Fruit fly (Drosophila melanogaster) whole organism, embryonic: ENCODE data around the gene DAAM.

Experiments
- Adf1 ChIP-seq: fragments of 200-800 bp; sonication (Bioruptor generic); IDR thresholded peaks from 2 replicates; pipeline ENCODE4 v1.3.6; 2022; ENCODE audit warnings: missing biosample characterization, missing genetic modification characterization
- Atf3 ChIP-seq: fragments of 200-800 bp; sonication (Bioruptor generic); optimal IDR thresholded peaks from 3 replicates; lab custom pipeline; 2016; ENCODE audit warnings: missing biosample characterization, missing genetic modification characterization
- CG10979 ChIP-seq: fragments of 200-800 bp; sonication (Bioruptor generic); optimal IDR thresholded peaks from 2 replicates; lab custom pipeline; 2018; ENCODE audit warnings: missing biosample characterization, mild to moderate bottlenecking, missing genetic modification characterization, moderate library complexity
- CG12071 ChIP-seq: fragments of 200-800 bp; sonication (Bioruptor generic); optimal IDR thresholded peaks from 3 replicates; lab custom pipeline; 2018; ENCODE audit warnings: missing biosample characterization, mild to moderate bottlenecking, missing genetic modification characterization
- CG13624 ChIP-seq: fragments of 200-800 bp; sonication (Bioruptor generic); optimal IDR thresholded peaks from 2 replicates; lab custom pipeline; 2016; ENCODE audit warnings: missing biosample characterization, missing genetic modification characterization
- CG13894 ChIP-seq: fragments of 200-800 bp; sonication (Bioruptor generic); optimal IDR thresholded peaks from 3 replicates; lab custom pipeline; 2018; ENCODE audit warnings: missing biosample characterization, mild to moderate bottlenecking, missing genetic modification characterization, moderate library complexity
- CG15269 ChIP-seq: fragments of 200-800 bp; sonication (Bioruptor generic); optimal IDR thresholded peaks from 2 replicates; lab custom pipeline; 2018; ENCODE audit warnings: missing biosample characterization, mild to moderate bottlenecking, missing genetic modification characterization, moderate library complexity
- CG15479 ChIP-seq: fragments of 200-800 bp; sonication (Bioruptor generic); optimal IDR thresholded peaks from 3 replicates; lab custom pipeline; 2019; ENCODE audit warnings: missing biosample characterization, mild to moderate bottlenecking, missing genetic modification characterization, moderate library complexity
- CG17359 ChIP-seq: fragments of 200-800 bp; sonication (Bioruptor generic); optimal IDR thresholded peaks from 3 replicates; lab custom pipeline; 2018; ENCODE audit warnings: missing biosample characterization, mild to moderate bottlenecking, missing genetic modification characterization, moderate library complexity
- CG2116 ChIP-seq: fragments of 200-800 bp; sonication (Bioruptor generic); optimal IDR thresholded peaks from 3 replicates; lab custom pipeline; 2018; ENCODE audit warnings: missing biosample characterization, mild to moderate bottlenecking, missing genetic modification characterization
- CG2875 ChIP-seq: fragments of 200-800 bp; sonication (Bioruptor generic); optimal IDR thresholded peaks from 2 replicates; lab custom pipeline; 2017; ENCODE audit warnings: missing biosample characterization, mild to moderate bottlenecking, missing genetic modification characterization, missing genetic modification reagents
- CG4328 ChIP-seq: fragments of 200-800 bp; sonication (Bioruptor generic); optimal IDR thresholded peaks from 3 replicates; lab custom pipeline; 2017; ENCODE audit warnings: missing biosample characterization, missing genetic modification reagents, missing genetic modification characterization
- CG5180 ChIP-seq: fragments of 200-800 bp; sonication (Bioruptor generic); optimal IDR thresholded peaks from 3 replicates; lab custom pipeline; 2017; ENCODE audit warnings: missing biosample characterization, missing genetic modification characterization, mild to moderate bottlenecking, moderate library complexity, missing genetic modification reagents
- CG6254 ChIP-seq: fragments of 200-800 bp; sonication (Bioruptor generic); optimal IDR thresholded peaks from 3 replicates; lab custom pipeline; 2017; ENCODE audit warnings: mild to moderate bottlenecking, missing biosample characterization, missing genetic modification reagents, missing genetic modification characterization
- CG6689 ChIP-seq: fragments of 200-800 bp; sonication (Bioruptor generic); IDR thresholded peaks from 2 replicates; pipeline ENCODE4 v1.3.6; 2022; ENCODE audit warnings: missing biosample characterization, missing genetic modification characterization
- CG8478 ChIP-seq: fragments of >200 bp; optimal IDR thresholded peaks from 2 replicates; lab custom pipeline; 2018
- CG8944 ChIP-seq: fragments of 200-800 bp; sonication (Bioruptor generic); optimal IDR thresholded peaks from 3 replicates; lab custom pipeline; 2016; ENCODE audit warnings: missing biosample characterization, missing genetic modification characterization
- CTCF ChIP-seq: fragments of 200-800 bp; sonication (Bioruptor generic); optimal IDR thresholded peaks from 2 replicates; lab custom pipeline; 2017; ENCODE audit warnings: missing biosample characterization, mild to moderate bottlenecking, missing genetic modification characterization, moderate library complexity
- CkIIα-i1 ChIP-seq: fragments of 200-800 bp; sonication (Bioruptor generic); IDR thresholded peaks from 2 replicates; pipeline ENCODE4 v1.3.6; 2022; ENCODE audit warnings: missing biosample characterization, missing genetic modification characterization
- D19A ChIP-seq: fragments of 200-800 bp; optimal IDR thresholded peaks from 3 replicates; lab custom pipeline; 2019; ENCODE audit warnings: missing biosample characterization, mild to moderate bottlenecking, missing genetic modification characterization, moderate library complexity
- Fer1 ChIP-seq: fragments of 200-800 bp; sonication (Bioruptor generic); optimal IDR thresholded peaks from 2 replicates; lab custom pipeline; 2017; ENCODE audit warnings: missing biosample characterization, mild to moderate bottlenecking, missing genetic modification characterization
- Fer2 ChIP-seq: fragments of 200-800 bp; sonication (Bioruptor generic); optimal IDR thresholded peaks from 2 replicates; lab custom pipeline; 2018; ENCODE audit warnings: missing biosample characterization, mild to moderate bottlenecking, missing genetic modification characterization, moderate library complexity
- HHEX ChIP-seq: fragments of 200-800 bp; sonication (Bioruptor generic); optimal IDR thresholded peaks from 3 replicates; lab custom pipeline; 2017; ENCODE audit warnings: missing biosample characterization, mild to moderate bottlenecking, missing genetic modification characterization, missing genetic modification reagents
- MESR4 ChIP-seq: fragments of 200-800 bp; sonication (Bioruptor generic); optimal IDR thresholded peaks from 2 replicates; lab custom pipeline; 2018; ENCODE audit warnings: missing biosample characterization, mild to moderate bottlenecking, missing genetic modification characterization, moderate library complexity
- Med ChIP-seq: fragments of 200-800 bp; sonication (Bioruptor generic); peaks from one replicate; lab custom pipeline; 2016; ENCODE audit warnings: missing biosample characterization, missing genetic modification characterization, mild to moderate bottlenecking, inconsistent platforms, moderate library complexity
- Meics ChIP-seq: fragments of 200-800 bp; sonication (Bioruptor generic); optimal IDR thresholded peaks from 2 replicates; lab custom pipeline; 2017; ENCODE audit warnings: missing biosample characterization, mild to moderate bottlenecking, missing genetic modification characterization
- PHDP ChIP-seq: fragments of 200-800 bp; sonication (Bioruptor generic); optimal IDR thresholded peaks from 3 replicates; lab custom pipeline; 2018; ENCODE audit warnings: missing biosample characterization, mild to moderate bottlenecking, missing genetic modification characterization, moderate library complexity
- abd-A ChIP-seq: fragments of 200-800 bp; sonication (Bioruptor generic); optimal IDR thresholded peaks from 3 replicates; lab custom pipeline; 2019; ENCODE audit warnings: missing biosample characterization, mild to moderate bottlenecking, missing genetic modification characterization, moderate library complexity
- al ChIP-seq: fragments of 200-800 bp; sonication (Bioruptor generic); IDR thresholded peaks from 2 replicates; pipeline ENCODE4 v1.3.6; 2022; ENCODE audit warnings: missing biosample characterization, missing genetic modification characterization
- crp ChIP-seq, 2 experiments: fragments of 200-800 bp; sonication (Bioruptor generic); optimal IDR thresholded peaks; 2 replicates in 1 of 2; 3 replicates in 1 of 2; lab custom pipeline; 2017; ENCODE audit warnings: missing biosample characterization in 2 of 2, missing genetic modification characterization in 2 of 2, mild to moderate bottlenecking in 1 of 2, moderate library complexity in 1 of 2
- disco-r ChIP-seq: fragments of 200-800 bp; sonication (Bioruptor generic); optimal IDR thresholded peaks from 2 replicates; lab custom pipeline; 2016; ENCODE audit warnings: missing biosample characterization, missing genetic modification characterization
- dysf ChIP-seq: fragments of 200-800 bp; sonication (Bioruptor generic); IDR thresholded peaks from 3 replicates; pipeline ENCODE4 v1.3.6; 2022; ENCODE audit warnings: missing biosample characterization, missing genetic modification characterization
- ems ChIP-seq: fragments of 200-800 bp; sonication (Bioruptor generic); optimal IDR thresholded peaks from 3 replicates; lab custom pipeline; 2016; ENCODE audit warnings: missing biosample characterization, missing genetic modification characterization
- ewg ChIP-seq: fragments of 200-800 bp; sonication (Bioruptor generic); optimal IDR thresholded peaks from 3 replicates; lab custom pipeline; 2017; ENCODE audit warnings: mild to moderate bottlenecking, missing biosample characterization, missing genetic modification reagents, missing genetic modification characterization
- hbn ChIP-seq: fragments of 200-800 bp; sonication (Bioruptor generic); IDR thresholded peaks from 2 replicates; pipeline ENCODE4 v1.3.6; 2022; ENCODE audit warnings: missing biosample characterization, missing genetic modification characterization; ENCODE audit not compliant: partially characterized antibody
- jing ChIP-seq: fragments of 200-800 bp; sonication (Bioruptor generic); optimal IDR thresholded peaks from 2 replicates; lab custom pipeline; 2018; ENCODE audit warnings: missing biosample characterization, mild to moderate bottlenecking, missing genetic modification characterization
- kah ChIP-seq: fragments of 200-800 bp; sonication (Bioruptor generic); optimal IDR thresholded peaks from 2 replicates; lab custom pipeline; 2018; ENCODE audit warnings: missing biosample characterization, mild to moderate bottlenecking, missing genetic modification characterization
- mam ChIP-seq: fragments of 200-800 bp; sonication (Bioruptor generic); optimal IDR thresholded peaks from 3 replicates; lab custom pipeline; 2016; ENCODE audit warnings: missing biosample characterization, missing genetic modification characterization
- p53 ChIP-seq: fragments of 200-800 bp; sonication (Bioruptor generic); optimal IDR thresholded peaks from 2 replicates; lab custom pipeline; 2016; ENCODE audit warnings: missing biosample characterization, missing genetic modification characterization
- pb ChIP-seq: fragments of 200-800 bp; sonication (Bioruptor generic); optimal IDR thresholded peaks from 3 replicates; lab custom pipeline; 2016; ENCODE audit warnings: missing biosample characterization, missing genetic modification characterization
- pzg ChIP-seq: fragments of 200-800 bp; sonication (Bioruptor generic); optimal IDR thresholded peaks from 3 replicates; lab custom pipeline; 2018; ENCODE audit warnings: missing biosample characterization, mild to moderate bottlenecking, missing genetic modification characterization, moderate library complexity
- ranshi ChIP-seq: fragments of 200-800 bp; sonication (Bioruptor generic); IDR thresholded peaks from 2 replicates; pipeline ENCODE4 v1.3.6; 2022; ENCODE audit warnings: missing biosample characterization, missing genetic modification characterization
- salm ChIP-seq: fragments of 200-800 bp; sonication (Bioruptor generic); optimal IDR thresholded peaks from 2 replicates; lab custom pipeline; 2018; ENCODE audit warnings: missing biosample characterization, mild to moderate bottlenecking, missing genetic modification characterization
- sisA ChIP-seq: fragments of 200-800 bp; sonication (Bioruptor generic); IDR thresholded peaks from 2 replicates; pipeline ENCODE4 v1.3.6; 2022; ENCODE audit warnings: missing biosample characterization, missing genetic modification characterization
- stc ChIP-seq: fragments of 200-800 bp; sonication (Bioruptor generic); IDR thresholded peaks from 2 replicates; pipeline ENCODE4 v1.3.6; 2022; ENCODE audit warnings: missing biosample characterization, missing genetic modification characterization
- tap ChIP-seq: fragments of 200-800 bp; optimal IDR thresholded peaks from 3 replicates; lab custom pipeline; 2019; ENCODE audit warnings: missing biosample characterization, mild to moderate bottlenecking, missing genetic modification characterization, moderate library complexity
- vfl ChIP-seq: fragments of 200-800 bp; sonication (Bioruptor generic); optimal IDR thresholded peaks from 2 replicates; lab custom pipeline; 2016; ENCODE audit warnings: missing biosample characterization, missing genetic modification characterization

Gene DAAM

DNA sequence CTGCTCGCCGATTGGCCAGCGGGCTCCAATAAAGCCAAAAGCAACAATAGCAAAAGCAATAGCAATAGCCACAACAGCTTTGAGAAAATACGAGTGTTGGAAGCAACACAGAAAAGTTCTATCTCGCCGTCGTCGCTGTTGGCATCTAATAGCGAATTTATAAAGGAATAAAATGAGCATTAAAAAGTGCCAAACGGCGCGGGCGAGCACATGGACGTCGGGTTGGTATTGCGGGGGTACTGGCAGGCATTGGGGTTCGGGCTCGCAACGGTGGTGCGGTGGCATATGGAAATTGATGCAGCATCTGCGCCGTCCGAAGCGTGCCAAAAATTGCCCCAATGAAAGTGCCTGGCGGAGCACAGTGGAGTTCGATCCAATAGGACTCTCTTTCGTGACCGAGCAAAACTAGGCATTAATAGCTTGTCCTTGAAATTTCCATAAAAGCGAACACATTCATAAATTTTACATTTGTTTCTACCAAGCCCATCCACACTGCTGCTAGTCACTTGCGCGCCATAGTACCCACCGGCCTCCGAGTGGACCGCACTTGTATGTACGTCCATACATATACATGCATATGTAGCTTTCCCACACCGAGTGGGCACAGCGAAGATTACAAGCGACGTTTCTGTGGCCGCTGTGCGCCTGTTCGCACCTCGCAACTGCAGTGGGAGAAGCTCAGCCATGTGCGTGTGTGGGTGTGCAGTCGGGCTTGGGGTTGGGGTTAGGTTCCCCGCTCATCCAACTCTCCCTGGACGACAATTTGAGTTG is 45.2 kb downstream of the DAAM start (continued):
- no peak for TF ChIP-seq CG15479
- peak; percentile 77 for TF ChIP-seq D19A (tag; lab: Kevin White, UChicago)
- TF ChIP-seq vfl (GFP tag; lab: Kevin White, UChicago) = peak; percentile 70
- peak; percentile 75 for TF ChIP-seq CG5180 (GFP tag; lab: Kevin White, UChicago)
- TF ChIP-seq CG2116 (GFP tag; lab: Kevin White, UChicago) = peak; percentile 51
- no peak for TF ChIP-seq CG8478 (lab: Kevin White, UChicago)
- peak; percentile 60 for TF ChIP-seq kah (GFP tag; lab: Kevin White, UChicago)
- TF ChIP-seq CG15269 (tag; lab: Kevin White, UChicago) = peak; percentile 93
- peak; percentile 76 for TF ChIP-seq Fer2 (tag; lab: Kevin White, UChicago)
- TF ChIP-seq CG17359 = peak; percentile 92
- peak; percentile 89 for TF ChIP-seq ems
- TF ChIP-seq CG4328 = peak; percentile 50
- peak in 1 of 2 experiments; percentile 49 for TF ChIP-seq crp (GFP tag; optimal IDR thresholded peaks at IDR 0.05; lab: Kevin White, UChicago)
- TF ChIP-seq sisA (GFP tag; lab: Robert Waterston, UW) = peak; percentile 93
- TF ChIP-seq jing (GFP tag; lab: Kevin White, UChicago) = peak; percentile 90
- TF ChIP-seq HHEX (GFP tag; lab: Kevin White, UChicago) = peak; percentile 95
- no peak for TF ChIP-seq hbn
- peak; percentile 84 for TF ChIP-seq salm (tag; lab: Kevin White, UChicago)
- TF ChIP-seq CTCF (GFP tag; lab: Kevin White, UChicago) = peak; percentile 1
- TF ChIP-seq al (GFP tag; lab: Robert Waterston, UW) = peak; percentile 90
- peak; percentile 94 for TF ChIP-seq CG13624 (GFP tag; lab: Kevin White, UChicago)
- peak; percentile 99 for TF ChIP-seq Med (GFP tag; lab: Kevin White, UChicago)
- TF ChIP-seq pzg (GFP tag; lab: Kevin White, UChicago) = peak; percentile 19
- TF ChIP-seq pb (GFP tag; lab: Kevin White, UChicago) = peak; percentile 90
- TF ChIP-seq CG13894 = peak; percentile 53
- peak; percentile 21 for TF ChIP-seq MESR4
- TF ChIP-seq Fer1 (GFP tag; lab: Kevin White, UChicago) = peak; percentile 95
- TF ChIP-seq CG2875 (GFP tag; lab: Kevin White, UChicago) = peak; percentile 84
- peak; percentile 92 for TF ChIP-seq ranshi (GFP tag; lab: Robert Waterston, UW)
- peak; percentile 85 for TF ChIP-seq ewg (GFP tag; lab: Kevin White, UChicago)
- peak; percentile 75 for TF ChIP-seq CG6254 (GFP tag; lab: Kevin White, UChicago)
- peak; percentile 94 for TF ChIP-seq abd-A (tag; lab: Kevin White, UChicago)
- TF ChIP-seq stc (GFP tag; lab: Robert Waterston, UW) = peak; percentile 92
- TF ChIP-seq CkIIα-i1 (GFP tag; lab: Robert Waterston, UW) = peak; percentile 76
- peak; percentile 89 for TF ChIP-seq CG8944 (GFP tag; lab: Kevin White, UChicago)
- peak; percentile 87 for TF ChIP-seq disco-r
- TF ChIP-seq PHDP (tag; lab: Kevin White, UChicago) = peak; percentile 92
- peak; percentile 76 for TF ChIP-seq CG10979 (tag; lab: Kevin White, UChicago)
- TF ChIP-seq CG12071 (GFP tag; lab: Kevin White, UChicago) = peak; percentile 96
- peak; percentile 97 for TF ChIP-seq dysf (GFP tag; lab: Robert Waterston, UW)
- peak; percentile 94 for TF ChIP-seq mam (GFP tag; lab: Kevin White, UChicago)
- peak; percentile 75 for TF ChIP-seq tap (tag; lab: Kevin White, UChicago)
- TF ChIP-seq Atf3 (GFP tag; lab: Kevin White, UChicago) = peak; percentile 95
- peak; percentile 95 for TF ChIP-seq Meics (GFP tag; lab: Kevin White, UChicago)
- TF ChIP-seq CG6689 = peak; percentile 93
- TF ChIP-seq Adf1 = peak; percentile 63
- TF ChIP-seq p53 (GFP tag; lab: Kevin White, UChicago) = peak; percentile 83
